Worm (Caenorhabditis elegans): Measurements from ENCODE around the gene npr-10.

DNA sequence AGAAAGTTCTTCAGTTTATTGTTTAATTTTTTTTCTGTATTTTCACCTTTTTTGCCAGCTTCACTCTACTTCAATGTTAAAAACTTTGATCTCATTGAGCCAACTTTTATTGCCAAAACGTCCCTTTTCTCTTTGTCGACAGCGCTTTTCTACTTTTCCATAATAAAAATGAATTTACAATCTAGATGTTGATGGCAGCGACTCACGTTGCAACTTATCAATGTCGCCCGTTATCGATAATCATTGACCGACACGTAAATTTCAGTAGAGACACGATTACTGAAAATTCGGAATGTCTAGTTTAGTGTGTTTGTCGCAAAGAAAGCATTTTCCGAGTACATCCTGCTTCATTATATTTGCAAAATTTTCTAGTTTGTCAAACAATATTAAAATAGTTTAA, 52.8 kb downstream of the npr-10 start:
- TF ChIP-seq nfyb-1 (GFP tag; IDR thresholded peaks at IDR 0.05) (no peak), mes-4 (tag; optimal IDR thresholded peaks at IDR 0.05) (no peak), F39B2.1 (GFP tag; IDR thresholded peaks at IDR 0.05) (no peak), hmg-20 (GFP tag; IDR thresholded peaks at IDR 0.05) (no peak), unc-62 (GFP tag; optimal IDR thresholded peaks at IDR 0.05) (no peak), ama-1 (optimal IDR thresholded peaks at IDR 0.05) (no peak), ama-1 (GFP tag; optimal IDR thresholded peaks at IDR 0.05) (no peak), ceh-58 (GFP tag; IDR thresholded peaks at IDR 0.05) (no peak), ceh-79 (tag; optimal IDR thresholded peaks at IDR 0.05) (no peak), F23B12.7 (tag; optimal IDR thresholded peaks at IDR 0.05; ENCODE audit: insufficient read depth) (no peak), bed-2 (GFP tag; IDR thresholded peaks at IDR 0.05) (no peak), unc-130 (GFP tag; optimal IDR thresholded peaks at IDR 0.05) (no peak)
